Worm (Caenorhabditis elegans) whole organism, L1 larva: ENCODE data around the gene srh-137.

Experiments
- F16B12.6 ChIP-seq: fragments of 150-350 bp; optimal IDR thresholded peaks from 2 replicates; lab custom pipeline; 2014; ENCODE audit warnings: missing biosample characterization, missing genetic modification characterization
- ceh-90 ChIP-seq: sonication (generic microtip); optimal IDR thresholded peaks from 2 replicates; lab custom pipeline; 2016; ENCODE audit warnings: missing genetic modification characterization, missing compliant biosample characterization
- dpl-1 ChIP-seq, 3 experiments: fragments of 150-350 bp in 2 of 3; sonication (generic microtip) in 1 of 3; optimal IDR thresholded peaks; 2 replicates each; lab custom pipeline; 2014 to 2017; ENCODE audit warnings: missing biosample characterization in 3 of 3, missing genetic modification characterization in 3 of 3, missing genetic modification reagents in 3 of 3
- fos-1 ChIP-seq: fragments of 150-350 bp; optimal IDR thresholded peaks from 2 replicates; lab custom pipeline; 2014; ENCODE audit warnings: missing biosample characterization, missing genetic modification characterization
- unc-62 ChIP-seq: fragments of 150-350 bp; optimal IDR thresholded peaks from 2 replicates; lab custom pipeline; 2014; ENCODE audit warnings: missing biosample characterization, missing genetic modification reagents, missing genetic modification characterization
- ztf-11 ChIP-seq, 2 experiments: sonication (generic microtip); optimal IDR thresholded peaks; 2 replicates each; lab custom pipeline; 2016 to 2017; ENCODE audit warnings: missing genetic modification characterization in 2 of 2, missing biosample characterization in 1 of 2, missing compliant biosample characterization in 1 of 2

ce11 chrV:16683359-16683758 lies 33.1 kb downstream of the srh-137 start:
- TF ChIP-seq F16B12.6 (tag; lab: Kevin White, UChicago) (no peak), dpl-1 (GFP tag; optimal IDR thresholded peaks at IDR 0.05; lab: Kevin White, UChicago) (no peak), ztf-11 (tag; optimal IDR thresholded peaks at IDR 0.05; lab: Kevin White, UChicago) (no peak), unc-62 (GFP tag; lab: Kevin White, UChicago) (no peak), fos-1 (tag; lab: Kevin White, UChicago) (no peak), ceh-90 (tag; lab: Kevin White, UChicago) (no peak)
